Worm (Caenorhabditis elegans) whole organism, midembryonic: ENCODE measurements around the gene R07H5.16.

Experiments
- flt-1 ChIP-seq: fragments of 200-800 bp; sonication (Bioruptor generic); IDR thresholded peaks from 2 replicates; pipeline ENCODE4 v1.3.6; 2022; ENCODE audit warnings: missing genetic modification characterization, missing compliant biosample characterization
- ztf-23 ChIP-seq: fragments of 200-800 bp; sonication (Bioruptor generic); IDR thresholded peaks from 2 replicates; pipeline ENCODE4 v1.3.6; 2022; ENCODE audit warnings: missing genetic modification reagents, missing genetic modification characterization, missing compliant biosample characterization

DNA sequence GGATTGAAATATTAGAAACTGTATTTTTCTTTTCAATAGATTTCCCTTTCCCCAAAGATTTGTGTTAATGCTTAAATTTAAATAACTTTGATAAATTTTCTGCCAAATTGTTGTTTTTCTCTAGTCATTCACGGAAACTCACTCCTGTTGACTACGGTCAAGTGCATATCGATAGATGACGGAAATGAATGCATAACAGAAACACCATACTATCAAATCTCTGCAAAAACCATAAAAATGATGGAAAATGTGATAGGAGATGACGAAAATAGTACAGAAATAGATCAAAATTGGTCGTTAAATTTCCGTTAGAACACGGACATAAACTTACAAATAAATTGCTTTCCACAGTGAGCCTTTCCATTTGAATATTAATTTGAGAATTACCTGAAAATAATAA, 29.9 kb downstream of the R07H5.16 start:
- TF ChIP-seq flt-1 (GFP tag; lab: Robert Waterston, UW) (no peak), ztf-23 (GFP tag; lab: Robert Waterston, UW) (no peak)
